Worm (Caenorhabditis elegans): ENCODE data around the gene ain-1.

Gene ain-1

ce11 chrX:16595522-16596282 is 17.5 kb upstream of the ain-1 start:
- TF ChIP-seq sea-2 (GFP tag; optimal IDR thresholded peaks at IDR 0.05) (no peak), tbx-2 (tag; optimal IDR thresholded peaks at IDR 0.05) (no peak), nhr-77 (tag; optimal IDR thresholded peaks at IDR 0.05) (no peak), elt-1 (tag; optimal IDR thresholded peaks at IDR 0.05) (no peak)

- no peak for TF ChIP-seq egl-5 (tag; optimal IDR thresholded peaks at IDR 0.05)
- no peak for TF ChIP-seq lin-15B (tag; optimal IDR thresholded peaks at IDR 0.05)
- TF ChIP-seq sea-2 (GFP tag; optimal IDR thresholded peaks at IDR 0.05), result no peak
- no peak for TF ChIP-seq nhr-76 (tag; optimal IDR thresholded peaks at IDR 0.05)
- TF ChIP-seq pha-4 (tag; optimal IDR thresholded peaks at IDR 0.05), result peak; percentile 40
Measured at ce11 chrX:16596972-16597371, 16.3 kb upstream of the ain-1 start.

ce11 chrX:16597791-16598190 is 15.5 kb upstream of the ain-1 start:
- TF ChIP-seq nhr-25 (tag; optimal IDR thresholded peaks at IDR 0.05), result no peak
- no peak for TF ChIP-seq zag-1 (tag; optimal IDR thresholded peaks at IDR 0.05)
- no peak for TF ChIP-seq ceh-9 (tag; optimal IDR thresholded peaks at IDR 0.05)
- TF ChIP-seq pha-4 (tag; optimal IDR thresholded peaks at IDR 0.05), result no peak
- no peak for TF ChIP-seq ztf-11 (tag; optimal IDR thresholded peaks at IDR 0.05)
- TF ChIP-seq nhr-12 (tag; optimal IDR thresholded peaks at IDR 0.05), result no peak
- TF ChIP-seq jun-1 (tag; optimal IDR thresholded peaks at IDR 0.05), result no peak
- TF ChIP-seq nhr-43 (tag; optimal IDR thresholded peaks at IDR 0.05; ENCODE audit: poor library complexity, severe bottlenecking), result no peak
- TF ChIP-seq ztf-4 (tag; optimal IDR thresholded peaks at IDR 0.05), result no peak
- TF ChIP-seq lin-15B (tag; optimal IDR thresholded peaks at IDR 0.05), result no peak
- no peak for TF ChIP-seq elt-3 (tag; optimal IDR thresholded peaks at IDR 0.05)
- no peak for TF ChIP-seq tbx-2 (tag; optimal IDR thresholded peaks at IDR 0.05)
- TF ChIP-seq nhr-23 (tag; optimal IDR thresholded peaks at IDR 0.05), result no peak

ce11 chrX:16602457-16602856 is 10.8 kb upstream of the ain-1 start, which contains the start of gene F59C12.4:
TSS of gene F59C12.4 (minus strand) at chrX:16602622.
- no peak for TF ChIP-seq ceh-9 (tag; optimal IDR thresholded peaks at IDR 0.05)
- no peak for TF ChIP-seq R02D3.7 (tag; optimal IDR thresholded peaks at IDR 0.05)
- no peak for TF ChIP-seq fkh-2 (tag; optimal IDR thresholded peaks at IDR 0.05)
- no peak for TF ChIP-seq egl-5 (tag; optimal IDR thresholded peaks at IDR 0.05)
- TF ChIP-seq jun-1 (tag; optimal IDR thresholded peaks at IDR 0.05), result no peak
- no peak for TF ChIP-seq nfya-1 (tag; optimal IDR thresholded peaks at IDR 0.05; ENCODE audit: insufficient read depth)
- TF ChIP-seq sea-2 (GFP tag; optimal IDR thresholded peaks at IDR 0.05), result no peak
- no peak for TF ChIP-seq lin-15B (tag; optimal IDR thresholded peaks at IDR 0.05)
- TF ChIP-seq pqm-1 (tag; optimal IDR thresholded peaks at IDR 0.05), result no peak
- no peak for TF ChIP-seq nhr-12 (tag; optimal IDR thresholded peaks at IDR 0.05)
- TF ChIP-seq elt-2 (tag; optimal IDR thresholded peaks at IDR 0.05), result no peak
- TF ChIP-seq elt-3 (tag; optimal IDR thresholded peaks at IDR 0.05), result no peak
- TF ChIP-seq unc-39 (tag; optimal IDR thresholded peaks at IDR 0.05), result no peak
- no peak for TF ChIP-seq ZK546.5 (tag; optimal IDR thresholded peaks at IDR 0.05)

- no peak for TF ChIP-seq nhr-12 (tag; optimal IDR thresholded peaks at IDR 0.05)
- no peak for TF ChIP-seq elt-1 (tag; optimal IDR thresholded peaks at IDR 0.05)
- TF ChIP-seq zag-1 (tag; optimal IDR thresholded peaks at IDR 0.05), result no peak
- no peak for TF ChIP-seq nhr-28 (tag; optimal IDR thresholded peaks at IDR 0.05)
- TF ChIP-seq ztf-11 (tag; optimal IDR thresholded peaks at IDR 0.05), result no peak
- no peak for TF ChIP-seq mdl-1 (tag; optimal IDR thresholded peaks at IDR 0.05)
- TF ChIP-seq nfya-1 (tag; optimal IDR thresholded peaks at IDR 0.05; ENCODE audit: insufficient read depth), result no peak
- no peak for TF ChIP-seq jun-1 (tag; optimal IDR thresholded peaks at IDR 0.05)
Measured at ce11 chrX:16604096-16604495, 9.2 kb upstream of the ain-1 start.

ce11 chrX:16604566-16604965 is 8.7 kb upstream of the ain-1 start:
- TF ChIP-seq ztf-11 (tag; optimal IDR thresholded peaks at IDR 0.05), result no peak
- peak; percentile 11 for TF ChIP-seq R02D3.7 (tag; optimal IDR thresholded peaks at IDR 0.05)
- no peak for TF ChIP-seq egl-5 (tag; optimal IDR thresholded peaks at IDR 0.05)
- TF ChIP-seq elt-2 (tag; optimal IDR thresholded peaks at IDR 0.05), result peak; percentile 50
- TF ChIP-seq nhr-23 (tag; optimal IDR thresholded peaks at IDR 0.05), result peak; percentile 46
- TF ChIP-seq nfya-1 (tag; optimal IDR thresholded peaks at IDR 0.05; ENCODE audit: insufficient read depth), result peak; percentile 31
- peak; percentile 54 for TF ChIP-seq nhr-43 (tag; optimal IDR thresholded peaks at IDR 0.05; ENCODE audit: poor library complexity, severe bottlenecking)
- TF ChIP-seq pqm-1 (tag; optimal IDR thresholded peaks at IDR 0.05), result peak; percentile 20
- TF ChIP-seq pha-4 (tag; optimal IDR thresholded peaks at IDR 0.05), result peak; percentile 71
- TF ChIP-seq tbx-2 (tag; optimal IDR thresholded peaks at IDR 0.05), result peak; percentile 59
- TF ChIP-seq ztf-4 (tag; optimal IDR thresholded peaks at IDR 0.05), result peak; percentile 7
- TF ChIP-seq ceh-82 (tag; optimal IDR thresholded peaks at IDR 0.05), result peak; percentile 30
- TF ChIP-seq nhr-25 (tag; optimal IDR thresholded peaks at IDR 0.05), result peak; percentile 18
- TF ChIP-seq lin-15B (tag; optimal IDR thresholded peaks at IDR 0.05), result no peak

Data from whole organism, L3 larva.